Worm (Caenorhabditis elegans) whole organism, L4 larva: ENCODE data around the gene F54E7.9.

Experiments used
- F10B5.3 ChIP-seq: sonication (generic microtip); optimal IDR thresholded peaks from 2 replicates; lab custom pipeline; 2016; ENCODE audit warnings: mild to moderate bottlenecking, missing genetic modification characterization, missing compliant biosample characterization
- F26F4.8 ChIP-seq: fragments of 200-800 bp; sonication (Bioruptor generic); conservative IDR thresholded peaks from 2 replicates; pipeline ENCODE4 v1.3.6; 2022; ENCODE audit warnings: missing genetic modification characterization, missing compliant biosample characterization
- F44E2.7 ChIP-seq: fragments of 200-800 bp; sonication (Bioruptor generic); IDR thresholded peaks from 2 replicates; pipeline ENCODE4 v2.1.2; 2022; ENCODE audit warnings: missing genetic modification characterization, missing compliant biosample characterization
- T26A8.4 ChIP-seq: fragments of 200-800 bp; sonication (Bioruptor generic); IDR thresholded peaks from 2 replicates; pipeline ENCODE4 v1.3.6; 2022; ENCODE audit warnings: missing genetic modification characterization, missing compliant biosample characterization
- Y5F2A.4 ChIP-seq: fragments of 200-800 bp; sonication (Bioruptor generic); optimal IDR thresholded peaks from 2 replicates; lab custom pipeline; 2018; ENCODE audit warnings: mild to moderate bottlenecking, missing genetic modification characterization, missing compliant biosample characterization
- Y75B8A.6 ChIP-seq: fragments of 200-800 bp; sonication (Bioruptor generic); IDR thresholded peaks from 2 replicates; pipeline ENCODE4 v1.3.6; 2022; ENCODE audit warnings: missing genetic modification reagents, missing genetic modification characterization, missing compliant biosample characterization
- ZK546.5 ChIP-seq, 2 experiments: sonication (generic microtip); optimal IDR thresholded peaks; 2 replicates each; lab custom pipeline; 2017; ENCODE audit warnings: missing biosample characterization in 2 of 2, missing genetic modification characterization in 2 of 2
- aly-2 ChIP-seq: sonication (generic microtip); optimal IDR thresholded peaks from 2 replicates; lab custom pipeline; 2018; ENCODE audit warnings: missing biosample characterization, missing genetic modification characterization
- ceh-20 ChIP-seq: fragments of 200-800 bp; sonication (Bioruptor generic); IDR thresholded peaks from 2 replicates; pipeline ENCODE4 v1.3.6; 2022; ENCODE audit warnings: missing genetic modification reagents, missing genetic modification characterization, missing compliant biosample characterization
- ceh-32 ChIP-seq: sonication (generic microtip); optimal IDR thresholded peaks from 2 replicates; lab custom pipeline; 2016; ENCODE audit warnings: mild to moderate bottlenecking, missing genetic modification characterization, missing compliant biosample characterization; ENCODE audit not compliant: poor library complexity
- cey-2 ChIP-seq: sonication (generic microtip); optimal IDR thresholded peaks from 3 replicates; lab custom pipeline; 2017; ENCODE audit warnings: missing genetic modification characterization, mild to moderate bottlenecking, missing compliant biosample characterization, antibody characterized with exemption, borderline replicate concordance; ENCODE audit not compliant: insufficient read depth
- ctbp-1 ChIP-seq: fragments of 200-800 bp; sonication (Bioruptor generic); IDR thresholded peaks from 2 replicates; pipeline ENCODE4 v1.3.6; 2022; ENCODE audit warnings: missing genetic modification reagents, missing genetic modification characterization, missing compliant biosample characterization
- daf-16 ChIP-seq, 3 experiments: sonication (generic microtip); optimal IDR thresholded peaks; 2 replicates each; lab custom pipeline; 2016 to 2017; ENCODE audit warnings: missing genetic modification characterization in 3 of 3, missing genetic modification reagents in 3 of 3, mild to moderate bottlenecking in 2 of 3, missing compliant biosample characterization in 2 of 3, missing biosample characterization in 1 of 3, moderate library complexity in 1 of 3
- daf-19 ChIP-seq: fragments of 200-800 bp; sonication (Bioruptor generic); conservative IDR thresholded peaks from 2 replicates; pipeline ENCODE4 v1.3.6; 2022; ENCODE audit warnings: missing genetic modification characterization, missing compliant biosample characterization
- daf-8 ChIP-seq: fragments of 200-800 bp; sonication (Bioruptor generic); IDR thresholded peaks from 2 replicates; pipeline ENCODE4 v1.3.6; 2022; ENCODE audit warnings: missing genetic modification characterization, missing compliant biosample characterization
- dmd-6 ChIP-seq: fragments of 200-800 bp; sonication (Bioruptor generic); IDR thresholded peaks from 2 replicates; pipeline ENCODE4 v1.3.6; 2022; ENCODE audit warnings: missing genetic modification reagents, missing genetic modification characterization, missing compliant biosample characterization
- dmd-8 ChIP-seq: fragments of 200-800 bp; sonication (Bioruptor generic); IDR thresholded peaks from 2 replicates; pipeline ENCODE4 v1.3.6; 2022; ENCODE audit warnings: missing genetic modification characterization, missing compliant biosample characterization
- dmd-9 ChIP-seq: fragments of 200-800 bp; sonication (Bioruptor generic); IDR thresholded peaks from 2 replicates; pipeline ENCODE4 v1.3.6; 2022; ENCODE audit warnings: missing genetic modification reagents, missing genetic modification characterization, missing compliant biosample characterization
- dpl-1 ChIP-seq: fragments of 150-350 bp; optimal IDR thresholded peaks from 2 replicates; lab custom pipeline; 2014; ENCODE audit warnings: missing biosample characterization, missing genetic modification reagents, missing genetic modification characterization
- duxl-1 ChIP-seq: sonication (generic microtip); optimal IDR thresholded peaks from 2 replicates; lab custom pipeline; 2016; ENCODE audit warnings: mild to moderate bottlenecking, missing genetic modification characterization, moderate library complexity, missing compliant biosample characterization; ENCODE audit not compliant: poor library complexity
- dve-1 ChIP-seq: sonication (generic microtip); optimal IDR thresholded peaks from 2 replicates; lab custom pipeline; 2017; ENCODE audit warnings: antibody characterized with exemption, mild to moderate bottlenecking, missing genetic modification characterization, missing compliant biosample characterization; ENCODE audit not compliant: insufficient read depth
- hif-1 ChIP-seq, 2 experiments: sonication (generic microtip); optimal IDR thresholded peaks; 2 replicates each; lab custom pipeline; 2016 to 2017; ENCODE audit warnings: missing compliant biosample characterization in 2 of 2, missing genetic modification characterization in 2 of 2, missing genetic modification reagents in 2 of 2, missing genotype in 2 of 2, mild to moderate bottlenecking in 1 of 2
- lin-29 ChIP-seq: fragments of 200-800 bp; sonication (Bioruptor generic); IDR thresholded peaks from 2 replicates; pipeline ENCODE4 v1.3.6; 2022; ENCODE audit warnings: missing genetic modification reagents, missing genetic modification characterization, missing compliant biosample characterization
- lin-38 ChIP-seq: fragments of 200-800 bp; sonication (Bioruptor generic); IDR thresholded peaks from 2 replicates; pipeline ENCODE4 v1.3.6; 2022; ENCODE audit warnings: missing genetic modification reagents, missing genetic modification characterization, missing compliant biosample characterization
- lsy-2 ChIP-seq, 2 experiments: fragments of 150-350 bp in 1 of 2; sonication (generic microtip) in 1 of 2; optimal IDR thresholded peaks; 2 replicates each; lab custom pipeline; 2014 to 2017; ENCODE audit warnings: missing biosample characterization in 2 of 2, missing genetic modification characterization in 2 of 2
- madf-5 ChIP-seq, 2 experiments: fragments of 200-800 bp; sonication (Bioruptor generic); IDR thresholded peaks; 2 replicates each; pipeline ENCODE4 v1.3.6; 2022; ENCODE audit warnings: missing compliant biosample characterization in 2 of 2, missing genetic modification characterization in 2 of 2
- mdt-29 ChIP-seq: fragments of 200-800 bp; sonication (Bioruptor generic); IDR thresholded peaks from 2 replicates; pipeline ENCODE4 v1.3.6; 2022; ENCODE audit warnings: missing genetic modification reagents, missing genetic modification characterization, missing compliant biosample characterization
- mes-2 ChIP-seq: sonication (generic microtip); optimal IDR thresholded peaks from 2 replicates; lab custom pipeline; 2016; ENCODE audit warnings: missing genotype, mild to moderate bottlenecking, missing genetic modification characterization, missing compliant biosample characterization; ENCODE audit not compliant: poor library complexity, severe bottlenecking
- nhr-10 ChIP-seq: fragments of 150-350 bp; optimal IDR thresholded peaks from 2 replicates; lab custom pipeline; 2014; ENCODE audit warnings: missing biosample characterization, missing genetic modification characterization
- nhr-102 ChIP-seq: sonication (generic microtip); optimal IDR thresholded peaks from 2 replicates; lab custom pipeline; 2016; ENCODE audit warnings: mild to moderate bottlenecking, missing genetic modification characterization, moderate library complexity, missing compliant biosample characterization
- nhr-41 ChIP-seq: fragments of 200-800 bp; sonication (Bioruptor generic); IDR thresholded peaks from 2 replicates; pipeline ENCODE4 v1.3.6; 2022; ENCODE audit warnings: missing genetic modification reagents, missing genetic modification characterization, missing compliant biosample characterization
- nhr-42 ChIP-seq: fragments of 200-800 bp; sonication (Bioruptor generic); IDR thresholded peaks from 2 replicates; pipeline ENCODE4 v1.3.6; 2022; ENCODE audit warnings: missing genetic modification characterization, missing compliant biosample characterization
- nhr-76 ChIP-seq: fragments of 150-350 bp; optimal IDR thresholded peaks from 2 replicates; lab custom pipeline; 2014; ENCODE audit warnings: missing biosample characterization, missing genetic modification characterization
- nhr-77 ChIP-seq: fragments of 150-350 bp; optimal IDR thresholded peaks from 2 replicates; lab custom pipeline; 2014; ENCODE audit warnings: missing biosample characterization, missing genetic modification characterization
- pha-4 ChIP-seq, 2 experiments: fragments of 150-350 bp in 1 of 2; fragments of 200-800 bp in 1 of 2; sonication (Bioruptor generic) in 1 of 2; IDR thresholded peaks in 1 of 2; optimal IDR thresholded peaks in 1 of 2; 2 replicates each; pipeline versions ENCODE4 v1.3.6 to Lab custom; 2014 to 2022; ENCODE audit warnings: missing genetic modification characterization in 2 of 2, missing genetic modification reagents in 2 of 2, missing biosample characterization in 1 of 2, missing compliant biosample characterization in 1 of 2
- php-3 ChIP-seq: fragments of 200-800 bp; sonication (Bioruptor generic); IDR thresholded peaks from 2 replicates; pipeline ENCODE4 v1.3.6; 2022; ENCODE audit warnings: missing genetic modification reagents, missing genetic modification characterization, missing compliant biosample characterization
- pqm-1 ChIP-seq: sonication (generic microtip); optimal IDR thresholded peaks from 2 replicates; lab custom pipeline; 2017; ENCODE audit warnings: missing biosample characterization, missing genetic modification characterization
- saeg-2 ChIP-seq: fragments of 200-800 bp; sonication (Bioruptor generic); IDR thresholded peaks from 2 replicates; pipeline ENCODE4 v1.3.6; 2022; ENCODE audit warnings: missing genetic modification reagents, missing genetic modification characterization, missing compliant biosample characterization
- sdz-12 ChIP-seq: fragments of 200-800 bp; sonication (Bioruptor generic); optimal IDR thresholded peaks from 2 replicates; lab custom pipeline; 2018; ENCODE audit warnings: mild to moderate bottlenecking, missing genetic modification characterization, missing compliant biosample characterization
- snpc-1.2 ChIP-seq: fragments of 200-800 bp; sonication (Bioruptor generic); IDR thresholded peaks from 2 replicates; pipeline ENCODE4 v1.3.6; 2022; ENCODE audit warnings: missing genetic modification reagents, missing genetic modification characterization, missing compliant biosample characterization
- unc-39 ChIP-seq: sonication (generic microtip); optimal IDR thresholded peaks from 2 replicates; lab custom pipeline; 2017; ENCODE audit warnings: missing biosample characterization, missing genetic modification characterization
- vab-7 ChIP-seq: fragments of 200-800 bp; sonication (Bioruptor generic); IDR thresholded peaks from 2 replicates; pipeline ENCODE4 v1.3.6; 2022; ENCODE audit warnings: missing genetic modification reagents, missing genetic modification characterization, missing compliant biosample characterization
- zag-1 ChIP-seq: fragments of 150-350 bp; optimal IDR thresholded peaks from 2 replicates; lab custom pipeline; 2014; ENCODE audit warnings: missing biosample characterization, missing genetic modification characterization
- zip-2 ChIP-seq: fragments of 150-350 bp; optimal IDR thresholded peaks from 2 replicates; lab custom pipeline; 2014; ENCODE audit warnings: missing biosample characterization, missing genetic modification characterization

The F54E7.9 gene

DNA sequence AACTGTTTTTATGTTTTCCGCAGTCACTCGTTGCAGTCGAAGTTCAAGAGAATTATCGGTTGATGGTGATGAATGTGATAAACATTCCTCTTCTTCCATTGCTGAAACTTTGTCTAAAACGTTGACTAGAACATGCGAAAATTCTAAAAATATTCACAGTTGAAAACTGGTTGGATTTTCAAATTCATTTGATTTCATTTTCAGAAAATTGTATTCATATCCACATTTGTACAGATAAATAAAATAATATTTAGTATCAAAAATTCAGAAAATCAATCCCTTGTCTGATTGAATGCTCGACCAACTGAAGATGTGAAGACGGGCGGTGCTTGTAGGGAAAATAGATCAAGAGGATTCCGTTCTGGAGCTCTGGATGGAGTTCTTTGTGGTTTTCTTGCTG is at the start of gene F54E7.9:
F54E7.9 (minus strand) TSS at position 101 of the 400 bp plus-strand sequence.
- no peak for TF ChIP-seq dmd-8 (GFP tag; lab: Robert Waterston, UW)
- TF ChIP-seq vab-7 (GFP tag; lab: Robert Waterston, UW) = no peak
- TF ChIP-seq lsy-2 (tag; optimal IDR thresholded peaks at IDR 0.05; lab: Kevin White, UChicago) = no peak
- no peak for TF ChIP-seq duxl-1
- TF ChIP-seq zag-1 (tag; lab: Kevin White, UChicago) = no peak
- no peak for TF ChIP-seq Y75B8A.6 (GFP tag; lab: Robert Waterston, UW)
- no peak for TF ChIP-seq zip-2
- TF ChIP-seq ZK546.5 (tag; optimal IDR thresholded peaks at IDR 0.05; lab: Kevin White, UChicago) = no peak
- no peak for TF ChIP-seq daf-16 (GFP tag; optimal IDR thresholded peaks at IDR 0.05; lab: Kevin White, UChicago)
- no peak for TF ChIP-seq daf-16 (tag; optimal IDR thresholded peaks at IDR 0.05; lab: Kevin White, UChicago)
- TF ChIP-seq nhr-76 (tag; lab: Kevin White, UChicago) = no peak
- no peak for TF ChIP-seq F10B5.3 (tag; lab: Kevin White, UChicago)
- TF ChIP-seq dmd-6 (GFP tag; lab: Robert Waterston, UW) = no peak
- no peak for TF ChIP-seq ceh-32
- TF ChIP-seq ceh-20 (GFP tag; lab: Robert Waterston, UW) = no peak
- TF ChIP-seq mdt-29 (GFP tag; lab: Robert Waterston, UW) = no peak
- TF ChIP-seq snpc-1.2 (GFP tag; lab: Robert Waterston, UW) = no peak
- no peak for TF ChIP-seq daf-19 (GFP tag; lab: Robert Waterston, UW)
- no peak for TF ChIP-seq aly-2

DNA sequence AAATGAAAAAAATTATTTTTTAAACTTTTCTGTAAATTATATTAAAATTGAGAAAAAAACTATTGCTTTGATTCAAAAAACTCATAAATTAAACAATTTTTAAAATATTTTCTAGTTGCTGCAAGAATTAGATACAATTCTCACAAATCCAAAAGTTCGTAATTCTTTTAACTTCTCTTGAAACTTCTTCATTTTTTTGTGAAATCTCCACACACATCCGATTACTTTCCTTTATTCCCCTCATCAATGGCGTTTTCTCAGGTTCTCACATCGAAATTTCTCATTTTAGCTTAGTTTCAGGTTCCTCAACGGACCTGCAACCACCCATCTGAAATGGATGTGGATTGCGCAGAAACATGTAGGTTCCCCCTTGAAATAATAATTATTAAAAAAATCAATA is 44.9 kb upstream of the F54E7.9 start, which contains the start of gene wrm-1:
wrm-1 (plus strand) TSS at position 301 of the 400 bp plus-strand sequence.
- TF ChIP-seq php-3 (GFP tag; lab: Robert Waterston, UW) (no peak), cey-2 (tag; lab: Kevin White, UChicago) (no peak), dmd-6 (GFP tag; lab: Robert Waterston, UW) (no peak), saeg-2 (no peak), snpc-1.2 (GFP tag; lab: Robert Waterston, UW) (no peak), nhr-102 (no peak), madf-5 (GFP tag; IDR thresholded peaks at IDR 0.05; lab: Robert Waterston, UW) (no peak), mes-2 (tag; lab: Kevin White, UChicago) (no peak), F26F4.8 (GFP tag; lab: Robert Waterston, UW) (no peak), daf-19 (GFP tag; lab: Robert Waterston, UW) (no peak), nhr-76 (tag; lab: Kevin White, UChicago) (no peak), lin-29 (GFP tag; lab: Robert Waterston, UW) (no peak), lsy-2 (tag; optimal IDR thresholded peaks at IDR 0.05; lab: Kevin White, UChicago) (no peak), pha-4 (GFP tag; IDR thresholded peaks at IDR 0.05; lab: Robert Waterston, UW) (no peak), pha-4 (tag; optimal IDR thresholded peaks at IDR 0.05; lab: Kevin White, UChicago) (no peak), aly-2 (no peak), dmd-9 (GFP tag; lab: Robert Waterston, UW) (no peak), hif-1 (tag; optimal IDR thresholded peaks at IDR 0.05; lab: Kevin White, UChicago) (no peak)

DNA sequence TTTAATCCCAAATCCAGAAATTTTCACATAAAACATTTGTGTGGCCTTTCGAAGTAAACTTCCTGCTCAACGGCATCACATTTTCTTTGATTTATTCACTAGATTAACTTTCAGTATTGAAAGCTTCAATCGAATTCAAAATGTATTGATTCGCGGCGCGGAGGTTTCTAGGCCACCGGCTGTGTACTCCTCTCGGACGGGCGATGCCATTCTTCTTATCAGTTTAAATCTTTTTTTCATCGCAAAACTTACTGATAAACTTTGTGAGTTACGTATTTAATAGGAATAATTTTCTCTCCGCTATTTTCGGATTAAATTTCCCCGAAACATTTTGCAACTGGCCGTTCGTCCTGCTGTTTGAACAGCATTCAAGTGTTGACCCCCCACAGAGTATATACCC is 44.2 kb upstream of the F54E7.9 start:
- TF ChIP-seq T26A8.4 (GFP tag; lab: Robert Waterston, UW) (peak; percentile 66), saeg-2 (no peak), nhr-76 (tag; lab: Kevin White, UChicago) (no peak), lin-38 (GFP tag; lab: Robert Waterston, UW) (peak; percentile 66), nhr-42 (no peak), nhr-102 (peak; percentile 67), aly-2 (no peak), ctbp-1 (GFP tag; lab: Robert Waterston, UW) (no peak), daf-8 (no peak), Y5F2A.4 (GFP tag; lab: Kevin White, UChicago) (no peak), pha-4 (GFP tag; IDR thresholded peaks at IDR 0.05; lab: Robert Waterston, UW) (no peak), pha-4 (tag; optimal IDR thresholded peaks at IDR 0.05; lab: Kevin White, UChicago) (no peak), daf-19 (GFP tag; lab: Robert Waterston, UW) (no peak), sdz-12 (no peak), nhr-10 (tag; lab: Kevin White, UChicago) (no peak), zip-2 (no peak), ZK546.5 (tag; optimal IDR thresholded peaks at IDR 0.05; lab: Kevin White, UChicago) (no peak), nhr-41 (GFP tag; lab: Robert Waterston, UW) (no peak), dve-1 (tag; lab: Kevin White, UChicago) (peak; percentile 94), pqm-1 (tag; lab: Kevin White, UChicago) (peak; percentile 59), F44E2.7 (GFP tag; lab: Robert Waterston, UW) (no peak), dpl-1 (peak; percentile 93), nhr-77 (peak; percentile 48), unc-39 (tag; lab: Kevin White, UChicago) (no peak), F26F4.8 (GFP tag; lab: Robert Waterston, UW) (no peak)
